Worm (Caenorhabditis elegans) whole organism, L1 larva: ENCODE measurements around the gene tsp-10.
A peak's percentile ranks its signal among the peaks of the same experiment; 100 is the strongest.

Experiments
- C04F5.9 ChIP-seq: sonication (generic microtip); optimal IDR thresholded peaks from 2 replicates; lab custom pipeline; 2016; ENCODE audit warnings: missing genetic modification characterization, missing compliant biosample characterization
- C34B4.2 ChIP-seq: sonication (generic microtip); optimal IDR thresholded peaks from 2 replicates; lab custom pipeline; 2017; ENCODE audit warnings: mild to moderate bottlenecking, missing genetic modification characterization, missing compliant biosample characterization
- F16B12.6 ChIP-seq: fragments of 150-350 bp; optimal IDR thresholded peaks from 2 replicates; lab custom pipeline; 2014; ENCODE audit warnings: missing biosample characterization, missing genetic modification characterization
- Y116A8C.19 ChIP-seq: sonication (generic microtip); optimal IDR thresholded peaks from 2 replicates; lab custom pipeline; 2016; ENCODE audit warnings: missing compliant biosample characterization, missing genetic modification characterization, borderline replicate concordance
- alr-1 ChIP-seq: fragments of 200-800 bp; sonication (Bioruptor generic); optimal IDR thresholded peaks from 2 replicates; lab custom pipeline; 2018; ENCODE audit warnings: borderline replicate concordance, mild to moderate bottlenecking, missing genetic modification characterization, missing compliant biosample characterization
- aly-2 ChIP-seq: fragments of 150-350 bp; optimal IDR thresholded peaks from 2 replicates; lab custom pipeline; 2014; ENCODE audit warnings: missing biosample characterization, missing genetic modification characterization
- ama-1 ChIP-seq: fragments of 150-350 bp; optimal IDR thresholded peaks from 2 replicates; lab custom pipeline; 2014
- ceh-63 ChIP-seq: fragments of 200-800 bp; sonication (Bioruptor generic); optimal IDR thresholded peaks from 2 replicates; lab custom pipeline; 2018; ENCODE audit warnings: mild to moderate bottlenecking, missing genetic modification characterization, missing compliant biosample characterization
- ceh-8 ChIP-seq: fragments of 200-800 bp; sonication (Bioruptor generic); optimal IDR thresholded peaks from 2 replicates; lab custom pipeline; 2018; ENCODE audit warnings: mild to moderate bottlenecking, missing genetic modification characterization, moderate library complexity, missing compliant biosample characterization
- ceh-90 ChIP-seq: sonication (generic microtip); optimal IDR thresholded peaks from 2 replicates; lab custom pipeline; 2016; ENCODE audit warnings: missing genetic modification characterization, missing compliant biosample characterization
- dpl-1 ChIP-seq, 3 experiments: fragments of 150-350 bp in 2 of 3; sonication (generic microtip) in 1 of 3; optimal IDR thresholded peaks; 2 replicates each; lab custom pipeline; 2014 to 2017; ENCODE audit warnings: missing biosample characterization in 3 of 3, missing genetic modification characterization in 3 of 3, missing genetic modification reagents in 3 of 3
- egl-27 ChIP-seq, 2 experiments: fragments of 150-350 bp in 1 of 2; sonication (generic microtip); optimal IDR thresholded peaks; 3 replicates each; lab custom pipeline; 2017 to 2018; ENCODE audit warnings: missing biosample characterization in 2 of 2, missing genetic modification characterization in 2 of 2, missing genetic modification reagents in 2 of 2
- elt-2 ChIP-seq: sonication (generic microtip); optimal IDR thresholded peaks from 2 replicates; lab custom pipeline; 2016; ENCODE audit warnings: missing genetic modification characterization, mild to moderate bottlenecking, inconsistent platforms, missing compliant biosample characterization, missing genetic modification reagents
- fkh-4 ChIP-seq: sonication (generic microtip); optimal IDR thresholded peaks from 2 replicates; lab custom pipeline; 2016; ENCODE audit warnings: missing compliant biosample characterization, missing genetic modification characterization, borderline replicate concordance
- fkh-8 ChIP-seq: sonication (generic microtip); optimal IDR thresholded peaks from 2 replicates; lab custom pipeline; 2016; ENCODE audit warnings: mild to moderate bottlenecking, missing genetic modification characterization, missing compliant biosample characterization
- fos-1 ChIP-seq: fragments of 150-350 bp; optimal IDR thresholded peaks from 2 replicates; lab custom pipeline; 2014; ENCODE audit warnings: missing biosample characterization, missing genetic modification characterization
- irx-1 ChIP-seq: sonication (generic microtip); optimal IDR thresholded peaks from 2 replicates; lab custom pipeline; 2016; ENCODE audit warnings: missing genetic modification characterization, missing compliant biosample characterization
- isw-1 ChIP-seq: fragments of 200-800 bp; sonication (Bioruptor generic); IDR thresholded peaks from 2 replicates; pipeline ENCODE4 v1.3.6; 2022; ENCODE audit warnings: missing genetic modification characterization, missing compliant biosample characterization
- jun-1 ChIP-seq: fragments of 150-350 bp; optimal IDR thresholded peaks from 2 replicates; lab custom pipeline; 2014; ENCODE audit warnings: missing biosample characterization, missing genetic modification reagents, missing genetic modification characterization
- lin-13 ChIP-seq: fragments of 150-350 bp; optimal IDR thresholded peaks from 2 replicates; lab custom pipeline; 2014; ENCODE audit warnings: missing biosample characterization, missing genetic modification reagents, missing genetic modification characterization
- lin-35 ChIP-seq, 2 experiments: fragments of 150-350 bp; optimal IDR thresholded peaks; 2 replicates each; lab custom pipeline; 2014; ENCODE audit warnings: missing biosample characterization in 2 of 2, missing genetic modification characterization in 2 of 2, missing genetic modification reagents in 2 of 2
- lin-39 ChIP-seq: fragments of 150-350 bp; optimal IDR thresholded peaks from 2 replicates; lab custom pipeline; 2014; ENCODE audit warnings: missing biosample characterization, missing genetic modification reagents, missing genetic modification characterization
- mdl-1 ChIP-seq, 2 experiments: fragments of 150-350 bp; optimal IDR thresholded peaks; 2 replicates each; lab custom pipeline; 2014 to 2017; ENCODE audit warnings: missing biosample characterization in 2 of 2, missing genetic modification characterization in 2 of 2, inconsistent platforms in 1 of 2
- mep-1 ChIP-seq: fragments of 150-350 bp; optimal IDR thresholded peaks from 2 replicates; lab custom pipeline; 2014; ENCODE audit warnings: missing biosample characterization, missing genetic modification characterization
- nhr-11 ChIP-seq: fragments of 150-350 bp; optimal IDR thresholded peaks from 2 replicates; lab custom pipeline; 2014; ENCODE audit warnings: missing biosample characterization, missing genetic modification characterization
- nhr-19 ChIP-seq: fragments of 200-800 bp; sonication (Bioruptor generic); conservative IDR thresholded peaks from 2 replicates; pipeline ENCODE4 v1.3.6; 2022; ENCODE audit warnings: missing genetic modification characterization, missing compliant biosample characterization
- nhr-237 ChIP-seq: fragments of 150-350 bp; optimal IDR thresholded peaks from 2 replicates; lab custom pipeline; 2014; ENCODE audit warnings: missing biosample characterization, missing genetic modification characterization
- nhr-47 ChIP-seq: sonication (generic microtip); optimal IDR thresholded peaks from 2 replicates; lab custom pipeline; 2016; ENCODE audit warnings: mild to moderate bottlenecking, missing genetic modification characterization, moderate library complexity, missing compliant biosample characterization
- nhr-90 ChIP-seq: sonication (generic microtip); optimal IDR thresholded peaks from 2 replicates; lab custom pipeline; 2016; ENCODE audit warnings: mild to moderate bottlenecking, missing genetic modification characterization, missing compliant biosample characterization; ENCODE audit not compliant: poor library complexity
- pag-3 ChIP-seq: sonication (generic microtip); optimal IDR thresholded peaks from 2 replicates; lab custom pipeline; 2017; ENCODE audit warnings: missing genetic modification characterization, mild to moderate bottlenecking, missing compliant biosample characterization, antibody characterized with exemption, borderline replicate concordance; ENCODE audit not compliant: insufficient read depth
- pax-3 ChIP-seq: fragments of 200-800 bp; sonication (Bioruptor generic); optimal IDR thresholded peaks from 2 replicates; lab custom pipeline; 2018; ENCODE audit warnings: mild to moderate bottlenecking, missing genetic modification characterization, moderate library complexity, missing compliant biosample characterization
- rnt-1 ChIP-seq: sonication (generic microtip); optimal IDR thresholded peaks from 2 replicates; lab custom pipeline; 2016; ENCODE audit warnings: mild to moderate bottlenecking, missing genetic modification characterization, moderate library complexity, missing compliant biosample characterization
- skn-1 ChIP-seq: fragments of 150-350 bp; optimal IDR thresholded peaks from 2 replicates; lab custom pipeline; 2014; ENCODE audit warnings: missing biosample characterization, missing genetic modification characterization
- sox-4 ChIP-seq: sonication (generic microtip); optimal IDR thresholded peaks from 2 replicates; lab custom pipeline; 2016; ENCODE audit warnings: missing genetic modification characterization, missing compliant biosample characterization
- sup-37 ChIP-seq: fragments of 200-800 bp; sonication (Bioruptor generic); optimal IDR thresholded peaks from 2 replicates; lab custom pipeline; 2018; ENCODE audit warnings: mild to moderate bottlenecking, missing genetic modification characterization, missing compliant biosample characterization
- swsn-7 ChIP-seq: sonication (generic microtip); optimal IDR thresholded peaks from 2 replicates; lab custom pipeline; 2016; ENCODE audit warnings: missing genetic modification characterization, missing compliant biosample characterization
- unc-130 ChIP-seq: fragments of 150-350 bp; optimal IDR thresholded peaks from 2 replicates; lab custom pipeline; 2017; ENCODE audit warnings: missing biosample characterization, missing genetic modification characterization, inconsistent platforms
- unc-30 ChIP-seq: sonication (generic microtip); optimal IDR thresholded peaks from 2 replicates; lab custom pipeline; 2017; ENCODE audit warnings: missing biosample characterization, missing genetic modification characterization
- unc-98 ChIP-seq: fragments of 200-800 bp; sonication (Bioruptor generic); IDR thresholded peaks from 2 replicates; pipeline ENCODE4 v1.3.6; 2022; ENCODE audit warnings: missing genetic modification characterization, missing compliant biosample characterization
- vab-15 ChIP-seq: sonication (generic microtip); optimal IDR thresholded peaks from 2 replicates; lab custom pipeline; 2017; ENCODE audit warnings: missing genotype, mild to moderate bottlenecking, missing genetic modification characterization, missing compliant biosample characterization
- xbp-1 ChIP-seq: sonication (generic microtip); optimal IDR thresholded peaks from 2 replicates; lab custom pipeline; 2016; ENCODE audit warnings: missing genetic modification characterization, missing compliant biosample characterization
- zip-4 ChIP-seq: fragments of 200-800 bp; sonication (Bioruptor generic); optimal IDR thresholded peaks from 2 replicates; lab custom pipeline; 2018; ENCODE audit warnings: mild to moderate bottlenecking, missing genetic modification characterization, moderate library complexity, missing compliant biosample characterization
- ztf-4 ChIP-seq: fragments of 150-350 bp; optimal IDR thresholded peaks from 2 replicates; lab custom pipeline; 2014; ENCODE audit warnings: missing biosample characterization, missing genetic modification characterization

tsp-10 gene

ce11 chrII:6707496-6708260 lies 10.7 kb upstream of the tsp-10 start (continued):
- TF ChIP-seq vab-15 (tag; lab: Kevin White, UChicago) = peak; percentile 15
- TF ChIP-seq egl-27 (tag; optimal IDR thresholded peaks at IDR 0.05; lab: Kevin White, UChicago) = no peak
- TF ChIP-seq C34B4.2 = no peak
- TF ChIP-seq fos-1 (tag; lab: Kevin White, UChicago) = no peak
- no peak for TF ChIP-seq mdl-1 (tag; optimal IDR thresholded peaks at IDR 0.05; lab: Kevin White, UChicago)
- TF ChIP-seq ceh-63 (GFP tag; lab: Kevin White, UChicago) = no peak
- peak; percentile 3 for TF ChIP-seq lin-13 (GFP tag; lab: Kevin White, UChicago)
- TF ChIP-seq nhr-47 (tag; lab: Kevin White, UChicago) = peak; percentile 24
- no peak for TF ChIP-seq ceh-90 (tag; lab: Kevin White, UChicago)
- no peak for TF ChIP-seq aly-2 (tag; lab: Kevin White, UChicago)
- no peak for TF ChIP-seq alr-1 (tag; lab: Kevin White, UChicago)
- peak in 1 of 2 experiments; percentile 2 for TF ChIP-seq lin-35 (GFP tag; optimal IDR thresholded peaks at IDR 0.05; lab: Kevin White, UChicago)
- peak; percentile 50 for TF ChIP-seq unc-130 (tag; lab: Kevin White, UChicago)
- TF ChIP-seq zip-4 (GFP tag; lab: Kevin White, UChicago) = no peak
- no peak for TF ChIP-seq nhr-11 (tag; lab: Kevin White, UChicago)
- TF ChIP-seq pag-3 = no peak
- no peak for TF ChIP-seq unc-98 (GFP tag; lab: Robert Waterston, UW)
- TF ChIP-seq sup-37 = no peak
- TF ChIP-seq pax-3 (tag; lab: Kevin White, UChicago) = no peak
- TF ChIP-seq nhr-237 (tag; lab: Kevin White, UChicago) = no peak
- TF ChIP-seq rnt-1 (tag; lab: Kevin White, UChicago) = peak; percentile 85
- no peak for TF ChIP-seq unc-30 (tag; lab: Kevin White, UChicago)
- TF ChIP-seq ama-1 (lab: Kevin White, UChicago) = no peak
- TF ChIP-seq mep-1 (tag; lab: Kevin White, UChicago) = no peak
- TF ChIP-seq fkh-8 (tag; lab: Kevin White, UChicago) = no peak
- TF ChIP-seq sox-4 (tag; lab: Kevin White, UChicago) = no peak
- no peak for TF ChIP-seq C04F5.9 (tag; lab: Kevin White, UChicago)
- peak; percentile 5 for TF ChIP-seq irx-1 (tag; lab: Kevin White, UChicago)
- TF ChIP-seq lin-39 (tag; lab: Kevin White, UChicago) = peak; percentile 85
- peak; percentile 20 for TF ChIP-seq swsn-7 (tag; lab: Kevin White, UChicago)
- TF ChIP-seq skn-1 (tag; lab: Kevin White, UChicago) = no peak
- TF ChIP-seq elt-2 (tag; lab: Kevin White, UChicago) = no peak
- TF ChIP-seq jun-1 (tag; lab: Kevin White, UChicago) = no peak
- TF ChIP-seq ceh-8 (GFP tag; lab: Kevin White, UChicago) = no peak
- TF ChIP-seq F16B12.6 (tag; lab: Kevin White, UChicago) = no peak
- no peak for TF ChIP-seq ztf-4 (tag; lab: Kevin White, UChicago)
- peak; percentile 40; the same call in 1 of the 2 replicates for TF ChIP-seq nhr-19 (GFP tag; lab: Robert Waterston, UW)
- no peak for TF ChIP-seq Y116A8C.19 (tag; lab: Kevin White, UChicago)
- TF ChIP-seq dpl-1 (GFP tag; optimal IDR thresholded peaks at IDR 0.05; lab: Kevin White, UChicago) = no peak
- no peak for TF ChIP-seq xbp-1 (tag; lab: Kevin White, UChicago)
- TF ChIP-seq fkh-4 (tag; lab: Kevin White, UChicago) = no peak
- no peak for TF ChIP-seq isw-1 (GFP tag; lab: Robert Waterston, UW)
- no peak for TF ChIP-seq nhr-90 (tag; lab: Kevin White, UChicago)
